Fruit fly (Drosophila melanogaster) whole organism, wandering third instar larva: ENCODE measurements around the gene pic.

Source experiments
- Abd-B ChIP-seq: fragments of >200 bp; optimal IDR thresholded peaks from 2 replicates; lab custom pipeline; 2017; ENCODE audit warnings: missing biosample characterization, missing genetic modification characterization
- CG32264 ChIP-seq: fragments of 200-800 bp; sonication (Bioruptor generic); optimal IDR thresholded peaks from 2 replicates; lab custom pipeline; 2016; ENCODE audit warnings: missing biosample characterization, missing genetic modification characterization
- CG9705 ChIP-seq: fragments of 200-800 bp; sonication (Bioruptor generic); optimal IDR thresholded peaks from 2 replicates; lab custom pipeline; 2018; ENCODE audit warnings: missing biosample characterization, mild to moderate bottlenecking, missing genetic modification characterization
- Dfd ChIP-seq: fragments of >200 bp; optimal IDR thresholded peaks from 2 replicates; lab custom pipeline; 2017; ENCODE audit warnings: missing biosample characterization, missing genetic modification characterization
- Dif ChIP-seq: fragments of 200-275, 200-300 bp; sonication (Bioruptor generic); optimal IDR thresholded peaks from 2 replicates; lab custom pipeline; 2018; ENCODE audit warnings: missing biosample characterization, missing genetic modification characterization; ENCODE audit not compliant: partially characterized antibody
- GATAd ChIP-seq: sonication (Bioruptor generic); optimal IDR thresholded peaks from 2 replicates; lab custom pipeline; 2016; ENCODE audit warnings: missing biosample characterization, missing genetic modification characterization
- HLH106 ChIP-seq: fragments of 200-800 bp; optimal IDR thresholded peaks from 3 replicates; lab custom pipeline; 2019; ENCODE audit warnings: missing biosample characterization, mild to moderate bottlenecking, missing genetic modification characterization, moderate library complexity
- Hr78 ChIP-seq: fragments of >200 bp; optimal IDR thresholded peaks from 2 replicates; lab custom pipeline; 2017; ENCODE audit warnings: missing biosample characterization, missing genetic modification characterization
- Hr83 ChIP-seq: fragments of 200-300 bp; sonication (Bioruptor generic); optimal IDR thresholded peaks from 2 replicates; lab custom pipeline; 2016; ENCODE audit warnings: missing biosample characterization, mild to moderate bottlenecking, missing genetic modification characterization, moderate library complexity; ENCODE audit not compliant: poor library complexity, severe bottlenecking
- Jra ChIP-seq: sonication (Bioruptor generic); optimal IDR thresholded peaks from 2 replicates; lab custom pipeline; 2016; ENCODE audit warnings: missing biosample characterization, missing genetic modification characterization
- Mio ChIP-seq: sonication (Bioruptor generic); optimal IDR thresholded peaks from 2 replicates; lab custom pipeline; 2016; ENCODE audit warnings: missing biosample characterization, missing genetic modification characterization
- Myc ChIP-seq: fragments of >200 bp; optimal IDR thresholded peaks from 2 replicates; lab custom pipeline; 2017
- N ChIP-seq: fragments of >200 bp; optimal IDR thresholded peaks from 2 replicates; lab custom pipeline; 2018; ENCODE audit warnings: missing biosample characterization, missing external identifiers, missing genetic modification characterization
- OdsH ChIP-seq: fragments of 200-800 bp; sonication (Bioruptor generic); optimal IDR thresholded peaks from 2 replicates; lab custom pipeline; 2016; ENCODE audit warnings: missing biosample characterization, mild to moderate bottlenecking, missing genetic modification characterization
- Rel ChIP-seq, 2 experiments: fragments of 200-800 bp; sonication (Bioruptor generic) in 1 of 2; optimal IDR thresholded peaks; 2 replicates in 1 of 2; 3 replicates in 1 of 2; lab custom pipeline; 2016 to 2019; ENCODE audit warnings: mild to moderate bottlenecking in 2 of 2, missing biosample characterization in 2 of 2, missing genetic modification characterization in 2 of 2, moderate library complexity in 1 of 2
- Sp1 ChIP-seq: fragments of 200-800 bp; sonication (Bioruptor generic); optimal IDR thresholded peaks from 3 replicates; lab custom pipeline; 2019; ENCODE audit warnings: missing biosample characterization, mild to moderate bottlenecking, missing genetic modification characterization, moderate library complexity
- Vsx2 ChIP-seq: fragments of 200-300, 225-300 bp; sonication (Bioruptor generic); optimal IDR thresholded peaks from 2 replicates; lab custom pipeline; 2018; ENCODE audit warnings: missing biosample characterization, missing genetic modification characterization; ENCODE audit not compliant: partially characterized antibody
- br ChIP-seq: fragments of 200-800 bp; sonication (Bioruptor generic); optimal IDR thresholded peaks from 2 replicates; lab custom pipeline; 2016; ENCODE audit warnings: missing biosample characterization, missing genetic modification characterization
- brk ChIP-seq: fragments of 200-800 bp; sonication (Bioruptor generic); optimal IDR thresholded peaks from 2 replicates; lab custom pipeline; 2016; ENCODE audit warnings: missing biosample characterization, mild to moderate bottlenecking, missing genetic modification characterization
- dl ChIP-seq, 2 experiments: fragments of 175-275, 200-275 bp in 1 of 2; fragments of 200-275 bp in 1 of 2; sonication (Bioruptor generic); optimal IDR thresholded peaks; lab custom pipeline; 2018; ENCODE audit warnings: mild to moderate bottlenecking in 2 of 2, missing biosample characterization in 2 of 2, missing genetic modification characterization in 2 of 2, moderate library complexity in 2 of 2; ENCODE audit not compliant: partially characterized antibody in 2 of 2, insufficient read depth in 1 of 2
- dmrt93B ChIP-seq: fragments of 200-800 bp; sonication (Bioruptor generic); optimal IDR thresholded peaks from 2 replicates; lab custom pipeline; 2018; ENCODE audit warnings: missing biosample characterization, mild to moderate bottlenecking, missing genetic modification characterization
- ey ChIP-seq: fragments of 200-800 bp; sonication (Bioruptor generic); optimal IDR thresholded peaks from 2 replicates; lab custom pipeline; 2016; ENCODE audit warnings: missing biosample characterization, missing genetic modification characterization
- foxo ChIP-seq, 2 experiments: fragments of 200-800 bp; sonication (Bioruptor generic); optimal IDR thresholded peaks; 2 replicates in 1 of 2; 3 replicates in 1 of 2; lab custom pipeline; 2016 to 2017; ENCODE audit warnings: missing biosample characterization in 2 of 2, missing genetic modification characterization in 2 of 2
- fru ChIP-seq: fragments of 200-800 bp; sonication (Bioruptor generic); optimal IDR thresholded peaks from 3 replicates; lab custom pipeline; 2016; ENCODE audit warnings: missing biosample characterization, mild to moderate bottlenecking, missing genetic modification characterization
- h ChIP-seq: fragments of 200-800 bp; sonication (Bioruptor generic); optimal IDR thresholded peaks from 3 replicates; lab custom pipeline; 2016; ENCODE audit warnings: missing biosample characterization, mild to moderate bottlenecking, missing genetic modification characterization
- jim ChIP-seq: fragments of 175-275, 200-325 bp; sonication (Bioruptor generic); optimal IDR thresholded peaks from 2 replicates; lab custom pipeline; 2016; ENCODE audit warnings: missing biosample characterization, mild to moderate bottlenecking, missing genetic modification characterization
- pan ChIP-seq: fragments of >200 bp; optimal IDR thresholded peaks from 2 replicates; lab custom pipeline; 2017
- psq ChIP-seq: fragments of 200-800 bp; sonication (Bioruptor generic); optimal IDR thresholded peaks from 3 replicates; lab custom pipeline; 2017; ENCODE audit warnings: missing biosample characterization, mild to moderate bottlenecking, missing genetic modification characterization, moderate library complexity
- sage ChIP-seq: fragments of 200-800 bp; sonication (Bioruptor generic); optimal IDR thresholded peaks from 2 replicates; lab custom pipeline; 2016; ENCODE audit warnings: missing biosample characterization, mild to moderate bottlenecking, missing genetic modification characterization
- sv ChIP-seq: fragments of 200-800 bp; sonication (Bioruptor generic); optimal IDR thresholded peaks from 3 replicates; lab custom pipeline; 2016; ENCODE audit warnings: missing biosample characterization, missing genetic modification characterization
- tai ChIP-seq: sonication (Bioruptor generic); optimal IDR thresholded peaks from 2 replicates; lab custom pipeline; 2016; ENCODE audit warnings: missing biosample characterization, missing genetic modification characterization
- usp ChIP-seq: fragments of >200 bp; optimal IDR thresholded peaks from 2 replicates; lab custom pipeline; 2017; ENCODE audit warnings: missing biosample characterization, missing genetic modification characterization
- woc ChIP-seq: sonication (Bioruptor generic); optimal IDR thresholded peaks from 2 replicates; lab custom pipeline; 2016; ENCODE audit warnings: missing biosample characterization, mild to moderate bottlenecking, missing genetic modification characterization

pic gene

DNA sequence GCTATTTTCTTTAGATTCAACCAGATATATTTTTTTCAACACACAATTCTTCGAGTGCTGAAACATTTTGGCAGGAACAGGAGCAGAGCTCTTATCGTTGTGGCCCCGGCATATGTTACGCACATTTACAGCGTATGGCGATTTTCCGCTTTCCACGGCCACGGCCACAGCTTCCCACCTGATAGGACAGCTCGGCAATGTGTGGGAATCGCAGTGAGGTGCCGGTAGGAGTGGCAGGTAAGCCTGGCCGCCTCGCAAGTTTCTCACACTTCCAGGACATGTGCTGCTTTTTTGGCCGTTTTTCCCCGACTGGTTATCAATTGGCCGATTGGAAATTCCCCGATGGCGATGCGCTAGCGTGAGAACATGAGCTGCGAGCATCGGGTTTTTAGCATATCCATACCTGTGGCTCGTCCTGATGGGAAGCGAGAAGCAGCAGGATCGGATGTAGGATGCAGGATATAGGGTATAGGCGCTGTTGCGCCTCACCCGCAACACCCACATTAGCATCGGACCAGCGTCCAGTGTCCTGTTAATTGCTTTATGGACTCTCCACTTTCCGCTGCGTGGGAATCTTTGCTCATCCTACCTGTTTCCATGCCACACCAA, 18.1 kb downstream of the pic start:
- no peak for TF ChIP-seq N
- TF ChIP-seq Hr78 (GFP tag; lab: Kevin White, UChicago) = no peak
- no peak for TF ChIP-seq Vsx2 (GFP tag; lab: Kevin White, UChicago)
- no peak for TF ChIP-seq dl (GFP tag; optimal IDR thresholded peaks at IDR 0.05; lab: Kevin White, UChicago; ENCODE audit: insufficient read depth in 1 of 2, partially characterized antibody in 2 of 2)
- no peak for TF ChIP-seq foxo (GFP tag; optimal IDR thresholded peaks at IDR 0.05; lab: Kevin White, UChicago)
- TF ChIP-seq Rel (GFP tag; optimal IDR thresholded peaks at IDR 0.05; lab: Kevin White, UChicago) = no peak
- no peak for TF ChIP-seq Rel (tag; optimal IDR thresholded peaks at IDR 0.05; lab: Kevin White, UChicago)
- TF ChIP-seq Dif (GFP tag; lab: Kevin White, UChicago) = no peak
- no peak for TF ChIP-seq br (GFP tag; lab: Kevin White, UChicago)
- no peak for TF ChIP-seq tai (GFP tag; lab: Kevin White, UChicago)
- TF ChIP-seq usp (GFP tag; lab: Kevin White, UChicago) = no peak

DNA sequence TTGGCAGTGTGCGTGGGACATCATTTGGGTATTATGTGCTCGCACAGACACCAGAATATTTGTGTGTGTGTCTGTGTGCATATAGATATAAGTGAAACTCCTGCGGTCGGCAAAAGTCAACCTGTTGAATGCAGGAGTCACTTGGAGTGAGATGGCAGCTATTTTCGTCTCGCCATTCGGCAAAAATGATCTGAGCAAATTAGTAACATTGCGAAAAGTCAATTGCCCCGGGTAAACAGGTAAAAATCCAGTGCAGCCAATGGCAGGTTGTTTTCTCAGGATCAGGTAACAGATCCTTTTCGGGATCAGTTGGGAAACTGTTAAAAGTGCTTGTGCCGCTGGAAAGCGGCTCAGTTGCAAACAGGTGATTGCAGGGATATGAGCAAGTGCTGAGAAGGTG, 20.0 kb downstream of the pic start:
- TF ChIP-seq h (GFP tag; lab: Kevin White, UChicago) (no peak), brk (GFP tag; lab: Kevin White, UChicago) (no peak), psq (no peak), br (GFP tag; lab: Kevin White, UChicago) (no peak), GATAd (GFP tag; lab: Kevin White, UChicago) (no peak), fru (GFP tag; lab: Kevin White, UChicago) (no peak), Sp1 (GFP tag; lab: Kevin White, UChicago) (no peak), dmrt93B (GFP tag; lab: Kevin White, UChicago) (no peak), Jra (GFP tag; lab: Kevin White, UChicago) (no peak), Vsx2 (GFP tag; lab: Kevin White, UChicago) (no peak), CG9705 (GFP tag; lab: Kevin White, UChicago) (no peak), CG32264 (GFP tag; lab: Kevin White, UChicago) (no peak)

DNA sequence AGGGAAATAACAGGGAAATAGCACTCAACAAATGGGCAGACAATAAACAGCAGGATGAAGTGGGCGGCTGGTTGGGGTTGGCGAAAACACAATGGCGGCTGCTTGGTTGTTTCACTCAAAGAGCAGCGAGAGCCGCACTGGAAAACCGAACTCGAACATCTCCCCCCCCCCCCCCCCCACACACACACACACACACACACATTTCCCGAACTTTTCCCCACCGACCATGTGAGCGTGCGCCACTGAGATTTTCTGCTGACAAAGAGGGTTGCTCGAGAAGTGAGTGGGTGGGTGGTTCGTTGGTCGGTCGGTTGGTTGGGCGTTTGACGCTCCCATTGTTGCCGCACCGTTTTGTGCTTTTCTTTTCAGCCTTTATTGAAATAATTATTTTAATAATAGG, 21.1 kb downstream of the pic start:
- TF ChIP-seq GATAd (GFP tag; lab: Kevin White, UChicago) (no peak), Abd-B (GFP tag; lab: Kevin White, UChicago) (no peak), Jra (GFP tag; lab: Kevin White, UChicago) (no peak), dmrt93B (GFP tag; lab: Kevin White, UChicago) (no peak), Hr78 (GFP tag; lab: Kevin White, UChicago) (no peak), foxo (GFP tag; optimal IDR thresholded peaks at IDR 0.05; lab: Kevin White, UChicago) (no peak), pan (lab: Kevin White, UChicago) (no peak), Sp1 (GFP tag; lab: Kevin White, UChicago) (no peak), Vsx2 (GFP tag; lab: Kevin White, UChicago) (no peak), CG9705 (GFP tag; lab: Kevin White, UChicago) (no peak), jim (no peak), ey (GFP tag; lab: Kevin White, UChicago) (no peak), Mio (GFP tag; lab: Kevin White, UChicago) (no peak)

DNA sequence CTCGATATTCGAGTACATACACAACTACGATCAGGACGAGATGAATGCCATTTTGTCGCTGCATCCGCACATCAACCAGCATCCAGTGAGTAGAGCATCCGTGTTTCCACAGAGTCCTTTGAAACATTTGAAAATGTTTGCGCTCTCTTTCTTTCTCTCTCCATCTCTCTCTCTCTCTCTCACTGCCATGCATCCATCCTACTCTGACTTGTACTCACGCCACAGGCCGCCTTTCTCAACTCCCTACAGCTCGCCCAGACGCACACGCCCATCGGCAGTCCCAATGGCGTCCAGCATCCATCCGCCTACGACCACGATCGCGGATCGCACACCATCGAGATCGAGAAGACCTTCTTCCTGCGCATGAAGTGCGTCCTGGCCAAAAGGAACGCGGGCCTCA, 22.5 kb downstream of the pic start:
- no peak for TF ChIP-seq usp (GFP tag; lab: Kevin White, UChicago)

DNA sequence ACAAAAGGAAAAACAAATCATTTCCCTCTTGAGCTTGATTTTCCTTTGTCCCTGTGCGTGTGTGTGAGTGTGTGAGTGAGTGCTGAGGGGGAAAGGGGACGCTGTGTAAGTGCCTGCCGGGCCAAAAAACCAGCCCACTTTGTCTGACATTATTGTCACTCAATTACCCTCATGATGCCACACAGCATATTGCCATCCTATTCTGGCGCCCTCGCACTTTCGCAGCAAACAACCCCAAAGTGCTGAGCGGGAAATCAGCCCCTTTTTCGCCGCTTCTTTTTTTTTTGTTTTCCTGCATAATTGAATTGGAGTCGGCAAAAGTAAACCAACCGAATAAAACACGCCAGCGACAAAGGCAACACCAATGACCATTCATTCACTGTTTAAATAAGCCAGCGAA, 23.7 kb downstream of the pic start:
- no peak for TF ChIP-seq brk (GFP tag; lab: Kevin White, UChicago)
- no peak for TF ChIP-seq sage
- no peak for TF ChIP-seq pan (lab: Kevin White, UChicago)
- no peak for TF ChIP-seq Rel (GFP tag; optimal IDR thresholded peaks at IDR 0.05; lab: Kevin White, UChicago)
- no peak for TF ChIP-seq Rel (tag; optimal IDR thresholded peaks at IDR 0.05; lab: Kevin White, UChicago)
- TF ChIP-seq HLH106 (tag; lab: Kevin White, UChicago) = no peak
- TF ChIP-seq foxo (GFP tag; optimal IDR thresholded peaks at IDR 0.05; lab: Kevin White, UChicago) = no peak
- TF ChIP-seq jim = no peak
- TF ChIP-seq Mio (GFP tag; lab: Kevin White, UChicago) = no peak
- no peak for TF ChIP-seq fru (GFP tag; lab: Kevin White, UChicago)
- no peak for TF ChIP-seq tai (GFP tag; lab: Kevin White, UChicago)
- no peak for TF ChIP-seq woc (GFP tag; lab: Kevin White, UChicago)
- TF ChIP-seq OdsH (GFP tag; lab: Kevin White, UChicago) = no peak
- no peak for TF ChIP-seq br (GFP tag; lab: Kevin White, UChicago)
- no peak for TF ChIP-seq CG9705 (GFP tag; lab: Kevin White, UChicago)
- no peak for TF ChIP-seq sv (GFP tag; lab: Kevin White, UChicago)
- TF ChIP-seq dmrt93B (GFP tag; lab: Kevin White, UChicago) = no peak
- no peak for TF ChIP-seq Dif (GFP tag; lab: Kevin White, UChicago)
- no peak for TF ChIP-seq Myc
- no peak for TF ChIP-seq Hr83 (GFP tag; lab: Kevin White, UChicago)
- no peak for TF ChIP-seq Dfd (GFP tag; lab: Kevin White, UChicago)
- TF ChIP-seq, all 38 proteins: peak for 0
